Fruit fly (Drosophila melanogaster) whole organism, embryonic: ENCODE data around the gene Tengl3.
A peak's percentile ranks its signal among the peaks of the same experiment; 100 is the strongest.

Experiments
- Blimp-1 ChIP-seq: fragments of 200-800 bp; sonication (Bioruptor generic); optimal IDR thresholded peaks from 3 replicates; lab custom pipeline; 2018; ENCODE audit warnings: missing biosample characterization, missing genetic modification characterization, mild to moderate bottlenecking, moderate library complexity, missing genetic modification reagents
- CG10267 ChIP-seq: fragments of 200-800 bp; sonication (Bioruptor generic); optimal IDR thresholded peaks from 2 replicates; lab custom pipeline; 2018; ENCODE audit warnings: missing biosample characterization, mild to moderate bottlenecking, missing genetic modification characterization, moderate library complexity
- CG10321 ChIP-seq: fragments of 200-800 bp; sonication (Bioruptor generic); IDR thresholded peaks from 2 replicates; pipeline ENCODE4 v1.3.6; 2022; ENCODE audit warnings: missing biosample characterization, missing genetic modification characterization
- CG10565 ChIP-seq: fragments of 200-800 bp; sonication (Bioruptor generic); optimal IDR thresholded peaks from 3 replicates; lab custom pipeline; 2016; ENCODE audit warnings: missing biosample characterization, mild to moderate bottlenecking, missing genetic modification characterization
- CG11085 ChIP-seq: fragments of 200-800 bp; sonication (Bioruptor generic); IDR thresholded peaks from 2 replicates; pipeline ENCODE4 v1.3.6; 2022; ENCODE audit warnings: missing biosample characterization, missing genetic modification characterization
- CG13123 ChIP-seq: fragments of 200-800 bp; sonication (Bioruptor generic); optimal IDR thresholded peaks from 2 replicates; lab custom pipeline; 2016; ENCODE audit warnings: missing biosample characterization, missing genetic modification characterization
- CG16813 ChIP-seq: fragments of 200-800 bp; sonication (Bioruptor generic); IDR thresholded peaks from 3 replicates; pipeline ENCODE4 v1.3.6; 2022; ENCODE audit warnings: missing biosample characterization, missing genetic modification characterization; ENCODE audit not compliant: partially characterized antibody
- CG17612 ChIP-seq: fragments of 200-800 bp; sonication (Bioruptor generic); IDR thresholded peaks from 2 replicates; pipeline ENCODE4 v1.3.6; 2022; ENCODE audit warnings: missing biosample characterization, missing genetic modification characterization
- CG2202 ChIP-seq: fragments of 200-800 bp; sonication (Bioruptor generic); optimal IDR thresholded peaks from 2 replicates; lab custom pipeline; 2018; ENCODE audit warnings: missing biosample characterization, mild to moderate bottlenecking, missing genetic modification characterization
- CG3163 ChIP-seq: fragments of 200-800 bp; sonication (Bioruptor generic); optimal IDR thresholded peaks from 3 replicates; lab custom pipeline; 2016; ENCODE audit warnings: missing biosample characterization, missing genetic modification characterization
- CG32767 ChIP-seq: fragments of 200-800 bp; sonication (Bioruptor generic); IDR thresholded peaks from 2 replicates; pipeline ENCODE4 v1.3.6; 2022; ENCODE audit warnings: missing biosample characterization, missing genetic modification characterization
- CG3407 ChIP-seq: fragments of 200-800 bp; sonication (Bioruptor generic); optimal IDR thresholded peaks from 2 replicates; lab custom pipeline; 2018; ENCODE audit warnings: missing biosample characterization, mild to moderate bottlenecking, missing genetic modification characterization
- CG34224 ChIP-seq: fragments of 200-800 bp; sonication (Bioruptor generic); IDR thresholded peaks from 3 replicates; pipeline ENCODE4 v1.3.6; 2022; ENCODE audit warnings: missing biosample characterization, missing genetic modification characterization; ENCODE audit not compliant: partially characterized antibody
- CG3838 ChIP-seq: fragments of 200-800 bp; sonication (Bioruptor generic); optimal IDR thresholded peaks from 3 replicates; lab custom pipeline; 2016; ENCODE audit warnings: missing biosample characterization, missing genetic modification characterization
- CG42726 ChIP-seq: fragments of 200-800 bp; sonication (Bioruptor generic); IDR thresholded peaks from 2 replicates; pipeline ENCODE4 v1.3.6; 2022; ENCODE audit warnings: missing biosample characterization, missing genetic modification characterization; ENCODE audit not compliant: partially characterized antibody
- CG6272 ChIP-seq: fragments of 200-800 bp; sonication (Bioruptor generic); IDR thresholded peaks from 2 replicates; pipeline ENCODE4 v1.3.6; 2022; ENCODE audit warnings: missing biosample characterization, missing genetic modification characterization
- Dek ChIP-seq: fragments of 200-800 bp; sonication (Bioruptor generic); optimal IDR thresholded peaks from 3 replicates; lab custom pipeline; 2019; ENCODE audit warnings: missing biosample characterization, mild to moderate bottlenecking, missing genetic modification characterization, moderate library complexity
- Doc2 ChIP-seq: fragments of 200-800 bp; sonication (Bioruptor generic); IDR thresholded peaks from 2 replicates; pipeline ENCODE4 v1.3.6; 2022; ENCODE audit warnings: missing biosample characterization, missing genetic modification characterization
- Dp ChIP-seq: fragments of 200-800 bp; sonication (Bioruptor generic); optimal IDR thresholded peaks from 2 replicates; lab custom pipeline; 2018; ENCODE audit warnings: missing biosample characterization, mild to moderate bottlenecking, missing genetic modification characterization, moderate library complexity
- H15 ChIP-seq: fragments of 200-800 bp; sonication (Bioruptor generic); IDR thresholded peaks from 3 replicates; pipeline ENCODE4 v1.3.6; 2022; ENCODE audit warnings: missing biosample characterization, missing genetic modification characterization
- Hmx ChIP-seq: fragments of 200-800 bp; sonication (Bioruptor generic); optimal IDR thresholded peaks from 2 replicates; lab custom pipeline; 2016; ENCODE audit warnings: missing biosample characterization, missing genetic modification characterization
- Hr39 ChIP-seq: fragments of >200 bp; optimal IDR thresholded peaks from 2 replicates; lab custom pipeline; 2017
- Mes4 ChIP-seq: fragments of 200-800 bp; sonication (Bioruptor generic); optimal IDR thresholded peaks from 2 replicates; lab custom pipeline; 2016; ENCODE audit warnings: missing biosample characterization, missing genetic modification characterization
- NFAT ChIP-seq: fragments of 200-800 bp; sonication (Bioruptor generic); IDR thresholded peaks from 2 replicates; pipeline ENCODE4 v1.3.6; 2022; ENCODE audit warnings: missing biosample characterization, missing genetic modification characterization
- Optix ChIP-seq: fragments of 200-800 bp; sonication (Bioruptor generic); IDR thresholded peaks from 3 replicates; pipeline ENCODE4 v1.3.6; 2022; ENCODE audit warnings: missing biosample characterization, missing genetic modification characterization
- PHDP ChIP-seq: fragments of 200-800 bp; sonication (Bioruptor generic); optimal IDR thresholded peaks from 3 replicates; lab custom pipeline; 2018; ENCODE audit warnings: missing biosample characterization, mild to moderate bottlenecking, missing genetic modification characterization, moderate library complexity
- Rfx ChIP-seq: fragments of 200-800 bp; sonication (Bioruptor generic); IDR thresholded peaks from 2 replicates; pipeline ENCODE4 v1.3.6; 2022; ENCODE audit warnings: missing biosample characterization, missing genetic modification characterization
- Sox102F ChIP-seq: fragments of 200-800 bp; sonication (Bioruptor generic); optimal IDR thresholded peaks from 2 replicates; lab custom pipeline; 2018; ENCODE audit warnings: missing biosample characterization, mild to moderate bottlenecking, missing genetic modification characterization, moderate library complexity
- Spps ChIP-seq: fragments of 200-800 bp; sonication (Bioruptor generic); optimal IDR thresholded peaks from 2 replicates; lab custom pipeline; 2018; ENCODE audit warnings: missing biosample characterization, mild to moderate bottlenecking, missing genetic modification characterization
- YL-1 ChIP-seq: fragments of 200-800 bp; sonication (Bioruptor generic); optimal IDR thresholded peaks from 3 replicates; lab custom pipeline; 2017; ENCODE audit warnings: missing biosample characterization, mild to moderate bottlenecking, missing genetic modification characterization
- ase ChIP-seq: fragments of 200-800 bp; sonication (Bioruptor generic); IDR thresholded peaks from 3 replicates; pipeline ENCODE4 v1.3.6; 2022; ENCODE audit warnings: missing biosample characterization, missing genetic modification characterization
- ash1 ChIP-seq: fragments of 200-800 bp; sonication (Bioruptor generic); optimal IDR thresholded peaks from 2 replicates; lab custom pipeline; 2018; ENCODE audit warnings: missing biosample characterization, mild to moderate bottlenecking, missing genetic modification characterization
- az2 ChIP-seq: fragments of 200-800 bp; sonication (Bioruptor generic); optimal IDR thresholded peaks from 3 replicates; lab custom pipeline; 2016; ENCODE audit warnings: missing biosample characterization, missing genetic modification characterization
- chm ChIP-seq: fragments of 200-800 bp; sonication (Bioruptor generic); IDR thresholded peaks from 2 replicates; pipeline ENCODE4 v1.3.6; 2022; ENCODE audit warnings: missing biosample characterization, missing genetic modification characterization
- chn ChIP-seq: fragments of 200-800 bp; sonication (Bioruptor generic); optimal IDR thresholded peaks from 2 replicates; lab custom pipeline; 2016; ENCODE audit warnings: missing biosample characterization, missing genetic modification characterization
- croc ChIP-seq: fragments of 200-800 bp; sonication (Bioruptor generic); conservative IDR thresholded peaks from 3 replicates; pipeline ENCODE4 v1.3.6; 2022; ENCODE audit warnings: missing biosample characterization, missing genetic modification characterization
- dimm ChIP-seq: fragments of 200-800 bp; sonication (Bioruptor generic); IDR thresholded peaks from 2 replicates; pipeline ENCODE4 v1.3.6; 2022; ENCODE audit warnings: missing biosample characterization, missing genetic modification characterization
- emc ChIP-seq: fragments of 200-800 bp; sonication (Bioruptor generic); optimal IDR thresholded peaks from 2 replicates; lab custom pipeline; 2016; ENCODE audit warnings: missing biosample characterization, missing genetic modification characterization
- eve ChIP-seq, 2 experiments: fragments of >200 bp; optimal IDR thresholded peaks; 2 replicates each; lab custom pipeline; 2017; ENCODE audit warnings: missing biosample characterization in 2 of 2, missing genetic modification characterization in 2 of 2
- gce ChIP-seq: fragments of 200-800 bp; sonication (Bioruptor generic); IDR thresholded peaks from 3 replicates; pipeline ENCODE4 v1.3.6; 2022; ENCODE audit warnings: missing biosample characterization, missing genetic modification characterization
- gt ChIP-seq: fragments of 200-800 bp; sonication (Bioruptor generic); IDR thresholded peaks from 2 replicates; pipeline ENCODE4 v1.3.6; 2022; ENCODE audit warnings: missing biosample characterization, missing genetic modification characterization
- mld ChIP-seq: fragments of 200-800 bp; sonication (Bioruptor generic); IDR thresholded peaks from 3 replicates; pipeline ENCODE4 v1.3.6; 2022; ENCODE audit warnings: missing biosample characterization, missing genetic modification characterization; ENCODE audit not compliant: partially characterized antibody
- odd ChIP-seq: fragments of 200-800 bp; sonication (Bioruptor generic); optimal IDR thresholded peaks from 2 replicates; lab custom pipeline; 2017; ENCODE audit warnings: missing biosample characterization, mild to moderate bottlenecking, missing genetic modification characterization
- pan ChIP-seq, 4 experiments: fragments of >200 bp in 3 of 4; fragments of 200-800 bp in 1 of 4; sonication (Bioruptor generic) in 1 of 4; optimal IDR thresholded peaks in 3 of 4; IDR thresholded peaks in 1 of 4; 2 replicates each; pipeline versions ENCODE4 v1.3.6 to Lab custom; 2017 to 2022; ENCODE audit warnings: missing biosample characterization in 2 of 4, missing genetic modification characterization in 2 of 4, mixed read lengths in 1 of 4
- pnt ChIP-seq: fragments of 200-800 bp; sonication (Bioruptor generic); optimal IDR thresholded peaks from 3 replicates; lab custom pipeline; 2016; ENCODE audit warnings: missing biosample characterization, missing genetic modification characterization
- sens ChIP-seq: fragments of 200-800 bp; sonication (Bioruptor generic); peaks from one replicate; lab custom pipeline; 2016; ENCODE audit warnings: missing biosample characterization, missing genetic modification characterization
- sna ChIP-seq: fragments of 200-800 bp; sonication (Bioruptor generic); IDR thresholded peaks from 2 replicates; pipeline ENCODE4 v1.3.6; 2022; ENCODE audit warnings: missing biosample characterization, missing genetic modification characterization; ENCODE audit not compliant: partially characterized antibody
- tgo ChIP-seq: fragments of 200-800 bp; sonication (Bioruptor generic); IDR thresholded peaks from 3 replicates; pipeline ENCODE4 v1.3.6; 2022; ENCODE audit warnings: missing biosample characterization, missing genetic modification characterization
- tio ChIP-seq: fragments of 200-800 bp; sonication (Bioruptor generic); optimal IDR thresholded peaks from 2 replicates; lab custom pipeline; 2017; ENCODE audit warnings: missing biosample characterization, missing genetic modification characterization, inconsistent platforms
- tll ChIP-seq, 2 experiments: fragments of 200-800 bp in 1 of 2; fragments of >200 bp in 1 of 2; sonication (Bioruptor generic) in 1 of 2; optimal IDR thresholded peaks; 2 replicates each; lab custom pipeline; 2017 to 2019; ENCODE audit warnings: missing biosample characterization in 2 of 2, missing genetic modification characterization in 2 of 2, mild to moderate bottlenecking in 1 of 2, moderate library complexity in 1 of 2
- unc-4 ChIP-seq: fragments of 200-800 bp; sonication (Bioruptor generic); IDR thresholded peaks from 2 replicates; pipeline ENCODE4 v1.3.6; 2022; ENCODE audit warnings: missing biosample characterization, missing genetic modification characterization; ENCODE audit not compliant: partially characterized antibody
- vfl ChIP-seq: fragments of 200-800 bp; sonication (Bioruptor generic); optimal IDR thresholded peaks from 2 replicates; lab custom pipeline; 2016; ENCODE audit warnings: missing biosample characterization, missing genetic modification characterization
- zfh2 ChIP-seq: fragments of 200-800 bp; sonication (Bioruptor generic); optimal IDR thresholded peaks from 2 replicates; lab custom pipeline; 2016; ENCODE audit warnings: missing biosample characterization, missing genetic modification characterization

Tengl3 gene

dm6 chr2L:2193357-2193780 lies 44.7 kb downstream of the Tengl3 start (continued):
- no peak for TF ChIP-seq CG3838 (GFP tag; lab: Kevin White, UChicago)
- TF ChIP-seq Optix = no peak
- no peak for TF ChIP-seq gce (GFP tag; lab: Robert Waterston, UW)
- TF ChIP-seq unc-4 (GFP tag; lab: Robert Waterston, UW) = no peak
- peak; percentile 79 for TF ChIP-seq Dp (GFP tag; lab: Kevin White, UChicago)
- TF ChIP-seq CG17612 (GFP tag; lab: Robert Waterston, UW) = no peak
- no peak for TF ChIP-seq chn (GFP tag; lab: Kevin White, UChicago)
- TF ChIP-seq sens (GFP tag; lab: Kevin White, UChicago) = peak; percentile 95
- no peak for TF ChIP-seq CG11085 (GFP tag; lab: Robert Waterston, UW)
- TF ChIP-seq Sox102F (GFP tag; lab: Kevin White, UChicago) = no peak
- peak; percentile 63 for TF ChIP-seq YL-1
- no peak for TF ChIP-seq ase (GFP tag; lab: Robert Waterston, UW)
- peak; percentile 2 for TF ChIP-seq odd (GFP tag; lab: Kevin White, UChicago)
- no peak for TF ChIP-seq CG42726 (GFP tag; lab: Robert Waterston, UW)
- TF ChIP-seq Hr39 = no peak
- TF ChIP-seq Rfx = no peak
- TF ChIP-seq tgo (GFP tag; lab: Robert Waterston, UW) = no peak
- TF ChIP-seq az2 (GFP tag; lab: Kevin White, UChicago) = no peak
- no peak for TF ChIP-seq CG16813 (GFP tag; lab: Robert Waterston, UW)
- no peak for TF ChIP-seq chm (GFP tag; lab: Robert Waterston, UW)
- TF ChIP-seq mld = no peak
- TF ChIP-seq CG3407 = no peak
- no peak for TF ChIP-seq pan (optimal IDR thresholded peaks at IDR 0.05; lab: Kevin White, UChicago)
- TF ChIP-seq pan (GFP tag; optimal IDR thresholded peaks at IDR 0.05 in 1 of 2, IDR thresholded peaks at IDR 0.05 in 1 of 2) = no peak
- no peak for TF ChIP-seq ash1 (GFP tag; lab: Kevin White, UChicago)
- no peak for TF ChIP-seq Hmx (GFP tag; lab: Kevin White, UChicago)
- no peak for TF ChIP-seq croc (GFP tag; lab: Robert Waterston, UW)
- TF ChIP-seq NFAT (GFP tag; lab: Robert Waterston, UW) = no peak
- peak; percentile 31 for TF ChIP-seq CG2202 (tag; lab: Kevin White, UChicago)
- TF ChIP-seq Dek (tag; lab: Kevin White, UChicago) = no peak
- no peak for TF ChIP-seq Doc2 (GFP tag; lab: Robert Waterston, UW)
- TF ChIP-seq zfh2 = no peak
- TF ChIP-seq CG34224 (GFP tag; lab: Robert Waterston, UW) = no peak
- TF ChIP-seq tll (GFP tag; optimal IDR thresholded peaks at IDR 0.05; lab: Kevin White, UChicago) = no peak
- TF ChIP-seq tio (GFP tag; lab: Kevin White, UChicago) = no peak

- TF ChIP-seq pnt (no peak), CG10321 (GFP tag; lab: Robert Waterston, UW) (no peak), H15 (GFP tag; lab: Robert Waterston, UW) (no peak), CG10565 (GFP tag; lab: Kevin White, UChicago) (no peak), Spps (tag; lab: Kevin White, UChicago) (no peak), emc (no peak), gt (GFP tag; lab: Robert Waterston, UW) (no peak), dimm (GFP tag; lab: Robert Waterston, UW) (no peak), eve (GFP tag; optimal IDR thresholded peaks at IDR 0.05; lab: Kevin White, UChicago) (no peak), CG3163 (GFP tag; lab: Kevin White, UChicago) (no peak), CG13123 (GFP tag; lab: Kevin White, UChicago) (no peak), sna (no peak), CG6272 (GFP tag; lab: Robert Waterston, UW) (no peak), PHDP (tag; lab: Kevin White, UChicago) (peak; percentile 18), Mes4 (GFP tag; lab: Kevin White, UChicago) (no peak), CG11085 (GFP tag; lab: Robert Waterston, UW) (no peak), Blimp-1 (GFP tag; lab: Kevin White, UChicago) (no peak), CG10267 (tag; lab: Kevin White, UChicago) (peak; percentile 61), CG32767 (GFP tag; lab: Robert Waterston, UW) (no peak), vfl (GFP tag; lab: Kevin White, UChicago) (no peak)
Observed at dm6 chr2L:2192123-2192601, 45.9 kb downstream of the Tengl3 start, which contains the start of gene CG10874. CG10874 (minus strand) TSS chr2L:2192386.
